Fruit fly (Drosophila melanogaster): Measurements from ENCODE around the gene GCC185.

DNA sequence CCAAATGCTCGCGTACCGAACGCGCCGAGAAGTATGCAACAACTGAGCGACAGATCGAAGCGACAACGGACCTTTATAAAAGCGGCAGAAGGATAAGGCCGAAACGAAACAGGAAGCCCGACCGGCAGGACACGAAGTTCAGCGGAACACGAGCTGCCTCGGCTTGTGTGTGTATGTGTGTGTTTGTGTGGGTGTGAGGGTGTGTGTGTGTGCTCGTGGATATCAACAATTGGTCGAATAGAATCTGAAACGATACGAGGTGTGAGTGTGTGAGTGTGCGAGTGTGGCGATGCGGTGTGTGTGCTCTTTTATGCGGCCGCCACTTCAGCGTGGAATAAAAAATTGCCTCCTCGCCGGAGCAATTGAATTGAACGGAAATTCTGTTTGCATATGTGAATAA lies 5.2 kb upstream of the GCC185 start, which contains the start of gene Tk:
- TF ChIP-seq usp (GFP tag; optimal IDR thresholded peaks at IDR 0.05), result no peak
- TF ChIP-seq CG8478 (optimal IDR thresholded peaks at IDR 0.05), result no peak
- no peak for TF ChIP-seq psq (optimal IDR thresholded peaks at IDR 0.05)
- TF ChIP-seq pan (optimal IDR thresholded peaks at IDR 0.05), result no peak
- no peak for TF ChIP-seq EcR (GFP tag; optimal IDR thresholded peaks at IDR 0.05)
- TF ChIP-seq Dll (optimal IDR thresholded peaks at IDR 0.05), result no peak

Data from whole organism.